Worm (Caenorhabditis elegans) whole organism, late embryonic: ENCODE results near the gene F53F4.2.
A peak's percentile ranks its signal among the peaks of the same experiment; 100 is the strongest.

ENCODE experiments used
- C08G9.2 ChIP-seq: sonication (generic microtip); optimal IDR thresholded peaks from 2 replicates; lab custom pipeline; 2016; ENCODE audit warnings: mild to moderate bottlenecking, missing genetic modification characterization, moderate library complexity, missing compliant biosample characterization
- K09A11.1 ChIP-seq: sonication (generic microtip); optimal IDR thresholded peaks from 2 replicates; lab custom pipeline; 2017; ENCODE audit warnings: antibody characterized with exemption, mild to moderate bottlenecking, missing genetic modification characterization, missing compliant biosample characterization; ENCODE audit not compliant: insufficient read depth
- ahr-1 ChIP-seq: sonication (generic microtip); optimal IDR thresholded peaks from 2 replicates; lab custom pipeline; 2016; ENCODE audit warnings: missing genetic modification characterization, missing compliant biosample characterization
- ama-1 ChIP-seq: fragments of 150-350 bp; optimal IDR thresholded peaks from 2 replicates; lab custom pipeline; 2014
- ceh-19 ChIP-seq: fragments of 200-800 bp; sonication (Bioruptor generic); optimal IDR thresholded peaks from 2 replicates; lab custom pipeline; 2018; ENCODE audit warnings: mild to moderate bottlenecking, missing genetic modification characterization, missing compliant biosample characterization
- ceh-2 ChIP-seq: sonication (generic microtip); optimal IDR thresholded peaks from 2 replicates; lab custom pipeline; 2016; ENCODE audit warnings: missing genotype, missing genetic modification characterization, missing compliant biosample characterization
- ceh-30 ChIP-seq: fragments of 150-350 bp; optimal IDR thresholded peaks from 2 replicates; lab custom pipeline; 2014; ENCODE audit warnings: missing biosample characterization, missing genetic modification characterization
- ceh-31 ChIP-seq: sonication (generic microtip); optimal IDR thresholded peaks from 2 replicates; lab custom pipeline; 2016; ENCODE audit warnings: missing genetic modification characterization, missing compliant biosample characterization
- ceh-34 ChIP-seq: sonication (generic microtip); optimal IDR thresholded peaks from 2 replicates; lab custom pipeline; 2016; ENCODE audit warnings: mild to moderate bottlenecking, missing genetic modification characterization, missing compliant biosample characterization
- ceh-45 ChIP-seq: fragments of 200-800 bp; sonication (Bioruptor generic); IDR thresholded peaks from 2 replicates; pipeline ENCODE4 v1.3.6; 2022; ENCODE audit warnings: missing genetic modification reagents, missing genetic modification characterization, missing compliant biosample characterization
- ceh-48 ChIP-seq: sonication (generic microtip); optimal IDR thresholded peaks from 2 replicates; lab custom pipeline; 2016; ENCODE audit warnings: missing genetic modification characterization, inconsistent platforms, missing compliant biosample characterization
- ceh-6 ChIP-seq: fragments of 200-800 bp; sonication (Bioruptor generic); optimal IDR thresholded peaks from 2 replicates; lab custom pipeline; 2018; ENCODE audit warnings: mild to moderate bottlenecking, missing genetic modification characterization, missing compliant biosample characterization
- ceh-9 ChIP-seq: sonication (generic microtip); optimal IDR thresholded peaks from 2 replicates; lab custom pipeline; 2016; ENCODE audit warnings: mild to moderate bottlenecking, missing genetic modification characterization, inconsistent platforms, missing compliant biosample characterization
- che-1 ChIP-seq: sonication (generic microtip); optimal IDR thresholded peaks from 2 replicates; lab custom pipeline; 2016; ENCODE audit warnings: mild to moderate bottlenecking, missing genetic modification characterization, missing compliant biosample characterization
- dve-1 ChIP-seq: sonication (generic microtip); optimal IDR thresholded peaks from 2 replicates; lab custom pipeline; 2017; ENCODE audit warnings: antibody characterized with exemption, mild to moderate bottlenecking, missing genetic modification characterization, missing compliant biosample characterization
- elt-2 ChIP-seq: sonication (generic microtip); optimal IDR thresholded peaks from 2 replicates; lab custom pipeline; 2016; ENCODE audit warnings: missing genetic modification reagents, missing genetic modification characterization, missing compliant biosample characterization
- fkh-6 ChIP-seq: sonication (generic microtip); optimal IDR thresholded peaks from 2 replicates; lab custom pipeline; 2016; ENCODE audit warnings: missing genetic modification characterization, missing compliant biosample characterization
- hlh-13 ChIP-seq: fragments of 200-800 bp; sonication (Bioruptor generic); optimal IDR thresholded peaks from 2 replicates; lab custom pipeline; 2018; ENCODE audit warnings: mild to moderate bottlenecking, missing genetic modification characterization, missing compliant biosample characterization
- hlh-15 ChIP-seq: sonication (generic microtip); optimal IDR thresholded peaks from 2 replicates; lab custom pipeline; 2016; ENCODE audit warnings: missing genetic modification characterization, missing compliant biosample characterization
- hlh-30 ChIP-seq: sonication (generic microtip); optimal IDR thresholded peaks from 2 replicates; lab custom pipeline; 2017; ENCODE audit warnings: antibody characterized with exemption, missing genetic modification characterization, missing compliant biosample characterization; ENCODE audit not compliant: insufficient read depth
- hlh-6 ChIP-seq: sonication (generic microtip); optimal IDR thresholded peaks from 2 replicates; lab custom pipeline; 2016; ENCODE audit warnings: missing genotype, missing genetic modification characterization, missing compliant biosample characterization
- lim-6 ChIP-seq: sonication (generic microtip); optimal IDR thresholded peaks from 2 replicates; lab custom pipeline; 2016; ENCODE audit warnings: missing genetic modification characterization, missing compliant biosample characterization
- nhr-11 ChIP-seq: fragments of 150-350 bp; optimal IDR thresholded peaks from 2 replicates; lab custom pipeline; 2014; ENCODE audit warnings: missing biosample characterization, missing genetic modification characterization
- npax-4 ChIP-seq: sonication (generic microtip); optimal IDR thresholded peaks from 2 replicates; lab custom pipeline; 2016; ENCODE audit warnings: missing genetic modification characterization, missing compliant biosample characterization
- odd-2 ChIP-seq: sonication (generic microtip); optimal IDR thresholded peaks from 2 replicates; lab custom pipeline; 2017; ENCODE audit warnings: antibody characterized with exemption, mild to moderate bottlenecking, missing genetic modification characterization, missing compliant biosample characterization
- pax-1 ChIP-seq: fragments of 150-350 bp; optimal IDR thresholded peaks from 2 replicates; lab custom pipeline; 2014; ENCODE audit warnings: missing biosample characterization, missing genetic modification characterization
- pha-2 ChIP-seq: sonication (generic microtip); optimal IDR thresholded peaks from 2 replicates; lab custom pipeline; 2017; ENCODE audit warnings: mild to moderate bottlenecking, missing genetic modification characterization, missing compliant biosample characterization
- pha-4 ChIP-seq: fragments of 150-350 bp; optimal IDR thresholded peaks from 2 replicates; lab custom pipeline; 2018; ENCODE audit warnings: missing biosample characterization, missing genetic modification reagents, missing genetic modification characterization
- pqm-1 ChIP-seq: sonication (generic microtip); optimal IDR thresholded peaks from 2 replicates; lab custom pipeline; 2016; ENCODE audit warnings: missing genetic modification characterization, missing compliant biosample characterization
- rnt-1 ChIP-seq: sonication (generic microtip); optimal IDR thresholded peaks from 2 replicates; lab custom pipeline; 2016; ENCODE audit warnings: missing genetic modification characterization, missing compliant biosample characterization
- sox-2 ChIP-seq: fragments of 200-800 bp; sonication (Bioruptor generic); IDR thresholded peaks from 2 replicates; pipeline ENCODE4 v1.3.6; 2022; ENCODE audit warnings: missing genetic modification reagents, missing genetic modification characterization, missing compliant biosample characterization
- sox-4 ChIP-seq: sonication (generic microtip); optimal IDR thresholded peaks from 2 replicates; lab custom pipeline; 2017; ENCODE audit warnings: mild to moderate bottlenecking, missing genetic modification characterization, inconsistent platforms, missing compliant biosample characterization
- tbx-2 ChIP-seq: sonication (generic microtip); optimal IDR thresholded peaks from 2 replicates; lab custom pipeline; 2016; ENCODE audit warnings: missing genetic modification characterization, missing compliant biosample characterization
- tbx-7 ChIP-seq: sonication (generic microtip); optimal IDR thresholded peaks from 2 replicates; lab custom pipeline; 2016; ENCODE audit warnings: missing genotype, missing genetic modification characterization, missing compliant biosample characterization
- ttx-3 ChIP-seq: sonication (generic microtip); optimal IDR thresholded peaks from 2 replicates; lab custom pipeline; 2016; ENCODE audit warnings: missing genetic modification reagents, missing genetic modification characterization, missing compliant biosample characterization
- ztf-16 ChIP-seq: sonication (generic microtip); optimal IDR thresholded peaks from 2 replicates; lab custom pipeline; 2017; ENCODE audit warnings: missing genetic modification characterization, missing compliant biosample characterization

F53F4.2 gene

DNA sequence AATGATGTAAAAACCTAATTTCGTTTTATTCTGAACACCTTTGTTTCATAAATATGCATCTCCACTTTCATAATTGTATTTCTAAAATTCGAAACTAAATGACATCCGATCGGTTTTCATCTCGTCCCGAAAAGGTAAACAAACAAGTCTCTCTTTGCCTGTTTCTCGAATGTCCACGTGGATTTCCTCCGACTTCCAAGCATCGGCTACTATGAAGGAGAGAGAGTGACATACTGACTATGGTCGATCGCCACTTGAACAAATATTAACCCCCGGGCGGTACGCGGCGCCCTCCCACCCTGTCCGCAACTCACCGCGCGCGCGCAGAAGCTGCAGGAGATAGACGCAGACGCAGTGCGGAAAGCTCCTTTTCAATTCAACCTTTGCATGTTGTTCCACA, 13.5 kb downstream of the F53F4.2 start:
- TF ChIP-seq ztf-16 (tag; lab: Kevin White, UChicago) (no peak), hlh-15 (tag; lab: Kevin White, UChicago) (no peak), tbx-2 (tag; lab: Kevin White, UChicago) (peak; percentile 13), C08G9.2 (tag; lab: Kevin White, UChicago) (no peak), nhr-11 (tag; lab: Kevin White, UChicago) (no peak), hlh-13 (GFP tag; lab: Kevin White, UChicago) (no peak), ceh-34 (tag; lab: Kevin White, UChicago) (peak; percentile 67), ceh-6 (GFP tag; lab: Kevin White, UChicago) (no peak), che-1 (tag; lab: Kevin White, UChicago) (no peak), ceh-9 (no peak), ceh-19 (GFP tag; lab: Kevin White, UChicago) (peak; percentile 70), pha-2 (tag; lab: Kevin White, UChicago) (peak; percentile 36), tbx-7 (tag; lab: Kevin White, UChicago) (no peak), npax-4 (tag; lab: Kevin White, UChicago) (no peak)
- TF ChIP-seq, all 69 proteins: peak for 4

DNA sequence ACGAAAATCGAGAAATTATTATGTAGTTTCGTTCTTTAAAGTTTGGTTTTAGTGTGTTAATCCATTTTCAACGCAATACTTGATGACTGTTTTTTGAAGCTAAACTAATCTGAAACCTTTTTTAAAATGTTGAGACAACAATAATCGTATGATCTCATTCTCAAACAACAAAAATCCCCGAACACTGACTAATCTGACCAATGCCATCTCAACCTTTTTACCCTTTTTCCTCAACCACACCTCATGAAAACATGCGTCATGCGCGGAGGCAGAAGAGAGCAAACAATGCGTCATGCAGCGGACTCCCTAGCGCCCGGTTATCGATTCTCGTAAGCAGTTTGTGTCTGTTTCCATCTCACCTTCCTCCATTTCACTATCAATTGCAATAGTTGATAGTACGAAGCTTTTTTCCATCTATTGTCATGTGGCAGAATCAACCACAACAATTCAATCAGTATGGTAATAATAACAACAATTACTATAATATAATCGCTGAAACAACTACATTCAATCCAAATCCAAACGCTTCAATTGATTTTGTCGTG, 17.6 kb downstream of the F53F4.2 start, which contains the start of gene C50B8.4:
C50B8.4 (plus strand) TSS at position 299 of the 545 bp plus-strand sequence.
- TF ChIP-seq ceh-48 (tag; lab: Kevin White, UChicago), result peak; percentile 1
- no peak for TF ChIP-seq fkh-6 (tag; lab: Kevin White, UChicago)
- TF ChIP-seq, all 69 proteins: peak for 1

DNA sequence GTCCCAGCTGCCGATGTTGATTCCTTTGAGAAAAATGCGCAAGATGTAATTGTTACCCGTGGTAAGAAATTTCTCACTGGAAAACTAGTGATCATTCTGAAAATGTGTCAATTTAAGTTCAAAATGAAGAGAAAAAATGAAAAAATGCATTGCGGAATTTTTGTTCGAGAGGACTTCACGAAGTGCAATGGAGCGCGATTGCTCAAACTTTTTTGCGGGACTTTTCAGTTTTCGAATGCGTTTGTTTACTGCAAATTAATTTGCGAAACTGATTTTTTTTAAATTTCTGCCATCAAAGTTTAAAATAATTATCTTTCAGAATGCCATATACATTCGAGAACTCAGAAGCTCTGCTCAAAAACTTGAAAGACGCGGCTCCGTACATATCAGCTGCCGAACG, 20.9 kb downstream of the F53F4.2 start, which contains the start of the genes nuaf-1 and bir-2:
nuaf-1 (minus strand) TSS at position 98 of the 400 bp plus-strand sequence.
bir-2 (plus strand) TSS at position 318 of the 400 bp plus-strand sequence.
- TF ChIP-seq ceh-2 (no peak), ceh-31 (tag; lab: Kevin White, UChicago) (peak; percentile 11), ceh-30 (tag; lab: Kevin White, UChicago) (no peak)

DNA sequence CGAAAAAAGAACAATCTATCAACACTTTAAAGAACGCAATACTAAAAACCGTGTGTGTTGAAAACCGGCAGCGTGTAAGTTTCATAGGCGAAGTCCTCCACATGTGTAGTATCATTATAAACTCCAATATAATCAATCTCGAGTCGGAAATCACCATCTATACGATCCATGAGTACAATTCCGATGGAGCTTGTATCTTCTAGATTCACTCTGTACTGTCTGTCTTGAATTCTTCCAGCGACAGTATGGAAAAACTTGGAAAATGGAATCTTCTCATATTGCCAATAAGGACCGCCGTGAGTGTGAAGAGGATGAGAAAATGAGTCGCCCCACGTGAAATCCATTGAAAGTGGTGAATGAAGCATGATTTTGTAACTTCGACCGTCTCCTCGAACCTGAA, 22.4 kb downstream of the F53F4.2 start:
- TF ChIP-seq che-1 (tag; lab: Kevin White, UChicago) (no peak), ttx-3 (no peak), odd-2 (no peak), ahr-1 (tag; lab: Kevin White, UChicago) (no peak), sox-4 (tag; lab: Kevin White, UChicago) (no peak)

DNA sequence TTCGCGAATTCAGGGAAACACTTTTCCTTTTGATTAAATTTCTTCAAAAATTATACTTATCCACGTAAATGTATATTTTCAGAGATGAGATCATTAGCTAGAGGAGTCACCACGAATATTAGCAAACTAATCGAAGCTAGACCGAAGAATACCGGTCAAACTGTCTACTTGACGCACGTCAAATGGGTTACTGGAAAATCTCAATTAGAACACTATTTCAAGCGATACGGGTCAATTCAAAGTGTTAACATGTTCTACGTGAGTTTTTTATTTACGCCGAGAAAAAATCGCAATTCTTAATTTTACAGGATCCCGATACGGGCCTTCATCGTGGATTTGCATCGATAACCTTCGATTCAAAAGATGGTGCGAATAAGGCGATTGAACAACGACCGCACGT, 23.6 kb downstream of the F53F4.2 start, which contains the start of gene slrp-1:
slrp-1 (plus strand) TSS at position 83 of the 400 bp plus-strand sequence.
- TF ChIP-seq ttx-3 (no peak), pha-2 (tag; lab: Kevin White, UChicago) (no peak), pha-4 (tag; lab: Kevin White, UChicago) (no peak), sox-2 (GFP tag; lab: Robert Waterston, UW) (no peak), hlh-6 (tag; lab: Kevin White, UChicago) (no peak), che-1 (tag; lab: Kevin White, UChicago) (no peak), dve-1 (tag; lab: Kevin White, UChicago) (no peak), pqm-1 (tag; lab: Kevin White, UChicago) (no peak), rnt-1 (tag; lab: Kevin White, UChicago) (no peak), pax-1 (tag; lab: Kevin White, UChicago) (no peak), ceh-45 (GFP tag; lab: Robert Waterston, UW) (no peak), ceh-6 (GFP tag; lab: Kevin White, UChicago) (no peak), ama-1 (no peak), K09A11.1 (no peak), lim-6 (no peak), elt-2 (tag; lab: Kevin White, UChicago) (no peak), ceh-19 (GFP tag; lab: Kevin White, UChicago) (no peak), hlh-30 (no peak)
